Fruit fly (Drosophila melanogaster) whole organism, adult: ENCODE results near the gene CG14212.

ENCODE experiments used
- CG11617 ChIP-seq: fragments of 200-800 bp; sonication (Bioruptor generic); optimal IDR thresholded peaks from 2 replicates; lab custom pipeline; 2017; ENCODE audit warnings: mild to moderate bottlenecking, missing biosample characterization, missing genetic modification reagents, missing genetic modification characterization
- CG14711 ChIP-seq: fragments of 200-800 bp; sonication (Bioruptor generic); optimal IDR thresholded peaks from 2 replicates; lab custom pipeline; 2018; ENCODE audit warnings: missing biosample characterization, mild to moderate bottlenecking, missing genetic modification characterization, moderate library complexity
- CG33017 ChIP-seq: fragments of 200-800 bp; sonication (Bioruptor generic); optimal IDR thresholded peaks from 2 replicates; lab custom pipeline; 2018; ENCODE audit warnings: missing biosample characterization, mild to moderate bottlenecking, missing genetic modification characterization, moderate library complexity
- CG5204 ChIP-seq: fragments of 200-800 bp; sonication (Bioruptor generic); optimal IDR thresholded peaks from 2 replicates; lab custom pipeline; 2016; ENCODE audit warnings: missing biosample characterization, missing genetic modification characterization
- Clk ChIP-seq: fragments of 200-800 bp; sonication (Bioruptor generic); optimal IDR thresholded peaks from 2 replicates; lab custom pipeline; 2017; ENCODE audit warnings: missing biosample characterization, missing genetic modification characterization
- Mnt ChIP-seq: fragments of 200-800 bp; sonication (Bioruptor generic); optimal IDR thresholded peaks from 2 replicates; lab custom pipeline; 2016; ENCODE audit warnings: missing biosample characterization, mild to moderate bottlenecking, missing genetic modification characterization
- tj ChIP-seq: fragments of 200-800 bp; sonication (Bioruptor generic); optimal IDR thresholded peaks from 3 replicates; lab custom pipeline; 2017; ENCODE audit warnings: missing biosample characterization, mild to moderate bottlenecking, missing genetic modification characterization, moderate library complexity

- TF ChIP-seq CG5204 (peak; percentile 2), CG14711 (no peak), Clk (GFP tag; lab: Kevin White, UChicago) (no peak), CG33017 (tag; lab: Kevin White, UChicago) (no peak), CG11617 (no peak), Mnt (no peak), tj (GFP tag; lab: Kevin White, UChicago) (no peak)
These were observed 21.6 kb upstream of the CG14212 start for dm6 chrX:19603953-19604352.
